Fruit fly (Drosophila melanogaster) Kc167 (cell line): Measurements from ENCODE around the gene lqf.
"Not testable (repeated sequence)": the region's sequence is repeated elsewhere in the genome, so short reads cannot be mapped to it uniquely, and the experiment has no call there.

Experiments
- Myc ChIP-seq: fragments of >200 bp; optimal IDR thresholded peaks from 2 replicates; lab custom pipeline; 2017; ENCODE audit warnings: missing external identifiers
- Sin3A ChIP-seq: fragments of >200 bp; optimal IDR thresholded peaks from 2 replicates; lab custom pipeline; 2018; ENCODE audit warnings: missing external identifiers
- h ChIP-seq: fragments of >200 bp; optimal IDR thresholded peaks from 3 replicates; lab custom pipeline; 2018; ENCODE audit warnings: missing external identifiers
- insv ChIP-seq: fragments of >200 bp; optimal IDR thresholded peaks from 3 replicates; lab custom pipeline; 2018; ENCODE audit warnings: missing external identifiers
- psq ChIP-seq: fragments of >200 bp; optimal IDR thresholded peaks from 2 replicates; lab custom pipeline; 2017; ENCODE audit warnings: missing external identifiers
- ttk ChIP-seq: sonication (Bioruptor generic); optimal IDR thresholded peaks from 2 replicates; lab custom pipeline; 2017; ENCODE audit warnings: missing external identifiers

The lqf gene

dm6 chr3L:7528380-7529080 is at the start of gene lqf:
lqf (plus strand) TSS chr3L:7528780.
- no peak for TF ChIP-seq Myc (lab: Kevin White, UChicago)
- TF ChIP-seq psq (lab: Kevin White, UChicago): no peak
- no peak for TF ChIP-seq insv (lab: Kevin White, UChicago)
- TF ChIP-seq ttk (lab: Kevin White, UChicago): no peak
- TF ChIP-seq h (lab: Kevin White, UChicago): no peak
- no peak for TF ChIP-seq Sin3A

dm6 chr3L:7485667-7486066 is 42.9 kb upstream of the lqf start, which contains the start of gene mthl6:
mthl6 (plus strand) TSS chr3L:7485967.
- no peak for TF ChIP-seq psq (lab: Kevin White, UChicago)

dm6 chr3L:7491564-7491963 is 37.0 kb upstream of the lqf start, which contains the start of gene Cyp316a1:
Cyp316a1 (plus strand) TSS chr3L:7491864.
- TF ChIP-seq Sin3A: no peak
- no peak for TF ChIP-seq insv (lab: Kevin White, UChicago)
- no peak for TF ChIP-seq h (lab: Kevin White, UChicago)
- TF ChIP-seq psq (lab: Kevin White, UChicago): no peak
- no peak for TF ChIP-seq ttk (lab: Kevin White, UChicago)
- TF ChIP-seq Myc (lab: Kevin White, UChicago): no peak

dm6 chr3L:7496097-7496496 is 32.5 kb upstream of the lqf start, which contains the start of gene Cyp4d8:
Cyp4d8 (minus strand) TSS chr3L:7496197.
- no peak for TF ChIP-seq Myc (lab: Kevin White, UChicago)
- no peak for TF ChIP-seq h (lab: Kevin White, UChicago)
- TF ChIP-seq ttk (lab: Kevin White, UChicago): no peak
- no peak for TF ChIP-seq psq (lab: Kevin White, UChicago)
- TF ChIP-seq insv (lab: Kevin White, UChicago): no peak
- no peak for TF ChIP-seq Sin3A

dm6 chr3L:7498731-7499130 is 29.8 kb upstream of the lqf start, which contains the start of gene CG8539:
CG8539 (minus strand) TSS chr3L:7498831.
- TF ChIP-seq Sin3A; Myc (lab: Kevin White, UChicago); ttk (lab: Kevin White, UChicago): not testable (repeated sequence)

- no peak for TF ChIP-seq insv (lab: Kevin White, UChicago)
- no peak for TF ChIP-seq Myc (lab: Kevin White, UChicago)
- no peak for TF ChIP-seq Sin3A
- TF ChIP-seq ttk (lab: Kevin White, UChicago): no peak
- no peak for TF ChIP-seq h (lab: Kevin White, UChicago)
- TF ChIP-seq psq (lab: Kevin White, UChicago): no peak
Measured at dm6 chr3L:7506117-7506516, 22.5 kb upstream of the lqf start, which contains the start of gene CG7548. CG7548 (minus strand) TSS chr3L:7506217.

dm6 chr3L:7510414-7511384 is 17.9 kb upstream of the lqf start, which contains the start of gene CG7546:
CG7546 (plus strand) TSS chr3L:7510986.
- TF ChIP-seq insv (lab: Kevin White, UChicago) (no peak), Sin3A (no peak), Myc (lab: Kevin White, UChicago) (no peak), ttk (lab: Kevin White, UChicago) (no peak), h (lab: Kevin White, UChicago) (no peak), psq (lab: Kevin White, UChicago) (no peak)

- TF ChIP-seq Myc (lab: Kevin White, UChicago): no peak
- TF ChIP-seq psq (lab: Kevin White, UChicago): no peak
- no peak for TF ChIP-seq ttk (lab: Kevin White, UChicago)
- TF ChIP-seq h (lab: Kevin White, UChicago): no peak
- TF ChIP-seq Sin3A: no peak
- TF ChIP-seq insv (lab: Kevin White, UChicago): no peak
Measured at dm6 chr3L:7518351-7519102, 10.1 kb upstream of the lqf start, which contains the start of gene ltl. ltl (plus strand) TSS chr3L:7518997.

- TF ChIP-seq Sin3A: no peak
- no peak for TF ChIP-seq psq (lab: Kevin White, UChicago)
- TF ChIP-seq Myc (lab: Kevin White, UChicago): no peak
- TF ChIP-seq h (lab: Kevin White, UChicago): no peak
- TF ChIP-seq ttk (lab: Kevin White, UChicago): no peak
- no peak for TF ChIP-seq insv (lab: Kevin White, UChicago)
Measured at dm6 chr3L:7519219-7519618, 9.4 kb upstream of the lqf start.

dm6 chr3L:7520619-7521018 is 8.0 kb upstream of the lqf start:
- TF ChIP-seq ttk (lab: Kevin White, UChicago) (no peak), h (lab: Kevin White, UChicago) (no peak), Myc (lab: Kevin White, UChicago) (no peak), psq (lab: Kevin White, UChicago) (no peak), insv (lab: Kevin White, UChicago) (no peak), Sin3A (no peak)

dm6 chr3L:7521847-7522246 is 6.7 kb upstream of the lqf start:
- TF ChIP-seq Sin3A (no peak), insv (lab: Kevin White, UChicago) (no peak)
